Worm (Caenorhabditis elegans): ENCODE data around the gene atg-16.1.

Gene atg-16.1

ce11 chrX:4440641-4441040 lies 21.6 kb downstream of the atg-16.1 start, which contains the start of gene F15A8.1:
Gene F15A8.1 (plus strand): TSS chrX:4440941.
- TF ChIP-seq ama-1 (optimal IDR thresholded peaks at IDR 0.05): no peak
- TF ChIP-seq sma-9 (GFP tag; optimal IDR thresholded peaks at IDR 0.05): no peak
- TF ChIP-seq sma-9 (tag; optimal IDR thresholded peaks at IDR 0.05): no peak
- TF ChIP-seq ZK546.5 (tag; optimal IDR thresholded peaks at IDR 0.05): no peak
- TF ChIP-seq dmd-4 (tag; optimal IDR thresholded peaks at IDR 0.05): no peak
- no peak for TF ChIP-seq alr-1 (tag; optimal IDR thresholded peaks at IDR 0.05)
- no peak for TF ChIP-seq mdl-1 (tag; optimal IDR thresholded peaks at IDR 0.05)
- no peak for TF ChIP-seq ztf-1 (GFP tag; conservative IDR thresholded peaks at IDR 0.05)
- TF ChIP-seq gmeb-1 (tag; optimal IDR thresholded peaks at IDR 0.05): no peak
- TF ChIP-seq F13H6.1 (tag; optimal IDR thresholded peaks at IDR 0.05): no peak
- no peak for TF ChIP-seq lin-11 (tag; optimal IDR thresholded peaks at IDR 0.05)
- TF ChIP-seq nhr-12 (tag; optimal IDR thresholded peaks at IDR 0.05): no peak
- TF ChIP-seq snpc-4 (tag; optimal IDR thresholded peaks at IDR 0.05): no peak
- TF ChIP-seq zag-1 (tag; optimal IDR thresholded peaks at IDR 0.05): no peak
- TF ChIP-seq ztf-11 (tag; optimal IDR thresholded peaks at IDR 0.05): no peak
- TF ChIP-seq ztf-4 (tag; optimal IDR thresholded peaks at IDR 0.05): no peak

ce11 chrX:4439616-4440015 lies 22.6 kb downstream of the atg-16.1 start:
- TF ChIP-seq F13H6.1 (tag; optimal IDR thresholded peaks at IDR 0.05) (peak; percentile 2), nhr-12 (tag; optimal IDR thresholded peaks at IDR 0.05) (no peak), gmeb-1 (tag; optimal IDR thresholded peaks at IDR 0.05) (no peak), Y55F3AM.14 (GFP tag; optimal IDR thresholded peaks at IDR 0.05) (no peak), R02D3.7 (tag; optimal IDR thresholded peaks at IDR 0.05) (no peak), nhr-77 (tag; optimal IDR thresholded peaks at IDR 0.05) (no peak), elt-1 (tag; optimal IDR thresholded peaks at IDR 0.05) (no peak), sem-4 (tag; optimal IDR thresholded peaks at IDR 0.05) (no peak), fos-1 (tag; optimal IDR thresholded peaks at IDR 0.05) (peak; percentile 29)

ce11 chrX:4438823-4439222 lies 23.4 kb downstream of the atg-16.1 start:
- TF ChIP-seq mab-5 (tag; optimal IDR thresholded peaks at IDR 0.05) (no peak), nhr-10 (tag; optimal IDR thresholded peaks at IDR 0.05) (no peak), snpc-4 (tag; optimal IDR thresholded peaks at IDR 0.05) (no peak), ztf-11 (tag; optimal IDR thresholded peaks at IDR 0.05) (no peak), elt-1 (tag; optimal IDR thresholded peaks at IDR 0.05) (no peak), zag-1 (tag; optimal IDR thresholded peaks at IDR 0.05) (no peak), nhr-237 (tag; optimal IDR thresholded peaks at IDR 0.05) (no peak), sma-3 (GFP tag; optimal IDR thresholded peaks at IDR 0.05) (no peak)

ce11 chrX:4437555-4437954 lies 24.7 kb downstream of the atg-16.1 start, which contains the start of gene cest-26:
Gene cest-26 (minus strand): TSS chrX:4437655.
- TF ChIP-seq fos-1 (tag; optimal IDR thresholded peaks at IDR 0.05): peak; percentile 20
- TF ChIP-seq snpc-4 (tag; optimal IDR thresholded peaks at IDR 0.05): no peak
- peak; percentile 12 for TF ChIP-seq crh-2 (tag; optimal IDR thresholded peaks at IDR 0.05)
- no peak for TF ChIP-seq lin-39 (tag; optimal IDR thresholded peaks at IDR 0.05)
- TF ChIP-seq nhr-237 (tag; optimal IDR thresholded peaks at IDR 0.05): no peak
- TF ChIP-seq egl-27 (tag; optimal IDR thresholded peaks at IDR 0.05): no peak
- TF ChIP-seq nhr-77 (tag; optimal IDR thresholded peaks at IDR 0.05): no peak
- TF ChIP-seq Y55F3AM.14 (GFP tag; optimal IDR thresholded peaks at IDR 0.05): no peak

ce11 chrX:4435396-4435795 lies 26.9 kb downstream of the atg-16.1 start:
- TF ChIP-seq alr-1 (tag; optimal IDR thresholded peaks at IDR 0.05) (no peak), nhr-23 (tag; optimal IDR thresholded peaks at IDR 0.05) (no peak), fos-1 (tag; optimal IDR thresholded peaks at IDR 0.05) (no peak), sma-9 (GFP tag; optimal IDR thresholded peaks at IDR 0.05) (no peak), sma-9 (tag; optimal IDR thresholded peaks at IDR 0.05) (no peak), aly-2 (tag; optimal IDR thresholded peaks at IDR 0.05) (no peak), lin-13 (GFP tag; optimal IDR thresholded peaks at IDR 0.05) (no peak), nhr-25 (tag; optimal IDR thresholded peaks at IDR 0.05) (no peak), zag-1 (tag; optimal IDR thresholded peaks at IDR 0.05) (no peak), nhr-77 (tag; optimal IDR thresholded peaks at IDR 0.05) (no peak), dmd-4 (tag; optimal IDR thresholded peaks at IDR 0.05) (no peak), nhr-129 (tag; optimal IDR thresholded peaks at IDR 0.05) (no peak), unc-55 (GFP tag; optimal IDR thresholded peaks at IDR 0.05) (no peak), skn-1 (tag; optimal IDR thresholded peaks at IDR 0.05) (no peak), egl-27 (tag; optimal IDR thresholded peaks at IDR 0.05) (no peak), R02D3.7 (tag; optimal IDR thresholded peaks at IDR 0.05) (no peak)
